Fruit fly (Drosophila melanogaster) Kc167 (cell line): ENCODE data around the gene CG14024.

ENCODE experiments used
- Myc ChIP-seq: fragments of >200 bp; optimal IDR thresholded peaks from 2 replicates; lab custom pipeline; 2017; ENCODE audit warnings: missing external identifiers
- Sin3A ChIP-seq: fragments of >200 bp; optimal IDR thresholded peaks from 2 replicates; lab custom pipeline; 2018; ENCODE audit warnings: missing external identifiers
- h ChIP-seq: fragments of >200 bp; optimal IDR thresholded peaks from 3 replicates; lab custom pipeline; 2018; ENCODE audit warnings: missing external identifiers
- insv ChIP-seq: fragments of >200 bp; optimal IDR thresholded peaks from 3 replicates; lab custom pipeline; 2018; ENCODE audit warnings: missing external identifiers
- psq ChIP-seq: fragments of >200 bp; optimal IDR thresholded peaks from 2 replicates; lab custom pipeline; 2017; ENCODE audit warnings: missing external identifiers
- ttk ChIP-seq: sonication (Bioruptor generic); optimal IDR thresholded peaks from 2 replicates; lab custom pipeline; 2017; ENCODE audit warnings: missing external identifiers

CG14024 gene

dm6 chr2L:5295245-5295572 lies 19.5 kb downstream of the CG14024 start:
- TF ChIP-seq psq (lab: Kevin White, UChicago) (no peak), ttk (lab: Kevin White, UChicago) (no peak), h (lab: Kevin White, UChicago) (no peak), Sin3A (lab: Kevin White, UChicago) (no peak)

DNA sequence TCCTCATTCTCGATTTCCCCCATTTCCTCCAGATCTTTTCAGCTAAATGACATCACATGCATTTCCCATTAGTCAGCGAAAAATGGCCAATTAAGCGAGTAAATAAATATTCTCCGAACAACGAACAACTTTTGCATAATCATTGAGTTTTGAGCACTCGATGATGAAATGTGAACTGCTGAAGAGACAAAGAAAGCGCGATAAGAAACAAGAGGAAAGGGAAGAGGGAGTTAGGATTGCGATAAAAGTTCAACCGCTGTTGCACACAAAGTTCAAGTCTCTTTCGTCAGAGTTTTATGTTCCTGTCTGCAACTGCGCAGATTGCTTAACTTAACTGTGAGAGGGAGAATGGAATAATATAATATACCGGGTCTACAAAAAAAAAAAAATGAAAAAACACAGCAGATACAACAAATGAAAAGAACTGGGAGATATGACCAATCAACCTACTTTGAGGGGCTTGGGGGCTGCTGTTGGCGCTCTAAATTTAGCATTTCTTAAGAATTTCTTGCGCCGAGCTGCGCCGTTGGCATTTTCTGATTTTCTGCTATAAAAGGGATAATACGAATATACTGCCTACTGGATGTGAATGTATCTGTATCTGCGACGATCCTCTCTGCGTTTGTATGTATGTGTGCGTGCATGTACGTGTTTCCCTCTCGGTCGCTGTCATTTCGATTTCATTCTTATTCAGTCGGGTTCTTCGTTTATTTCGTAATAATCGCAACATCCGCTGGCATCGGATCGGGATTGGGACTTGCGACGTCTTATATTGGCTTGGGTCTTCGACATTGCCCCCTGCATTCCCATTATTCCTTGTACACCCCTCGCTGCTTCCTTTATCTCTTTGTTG lies 20.1 kb downstream of the CG14024 start:
- TF ChIP-seq Myc = no peak
- TF ChIP-seq Sin3A (lab: Kevin White, UChicago) = no peak
- TF ChIP-seq insv = no peak
- TF ChIP-seq psq (lab: Kevin White, UChicago) = no peak
- no peak for TF ChIP-seq h (lab: Kevin White, UChicago)
- no peak for TF ChIP-seq ttk (lab: Kevin White, UChicago)

DNA sequence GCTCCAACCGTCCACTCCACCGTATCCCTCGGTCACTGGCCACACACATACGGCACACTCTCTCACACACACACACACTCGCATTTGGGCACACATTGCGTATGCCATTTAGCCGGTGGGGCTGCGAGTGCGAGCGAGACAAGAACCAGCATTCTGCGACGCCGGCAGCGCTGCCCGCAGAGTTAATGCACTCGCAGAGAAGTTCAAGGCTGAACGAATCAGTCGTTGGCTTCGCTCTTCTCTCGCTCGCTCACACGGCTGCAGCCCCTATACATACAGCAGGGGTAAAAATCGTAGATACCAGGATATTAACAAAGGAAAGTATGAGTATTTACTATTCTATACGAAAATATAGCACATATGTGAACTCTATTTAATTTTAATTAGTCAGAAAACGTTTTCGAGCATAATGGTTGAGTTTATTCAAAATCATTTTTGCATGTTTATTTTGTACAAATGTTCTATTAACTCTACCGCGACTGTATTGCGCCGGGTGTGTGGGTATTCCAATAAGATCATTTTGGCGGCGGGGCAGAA lies 21.6 kb downstream of the CG14024 start:
- no peak for TF ChIP-seq insv
- TF ChIP-seq Sin3A (lab: Kevin White, UChicago) = no peak
- no peak for TF ChIP-seq Myc
- TF ChIP-seq h (lab: Kevin White, UChicago) = no peak
- no peak for TF ChIP-seq ttk (lab: Kevin White, UChicago)
- TF ChIP-seq psq (lab: Kevin White, UChicago) = no peak

dm6 chr2L:5292643-5292963 lies 22.1 kb downstream of the CG14024 start:
- TF ChIP-seq Myc (no peak), ttk (lab: Kevin White, UChicago) (no peak), h (lab: Kevin White, UChicago) (no peak), insv (no peak)

DNA sequence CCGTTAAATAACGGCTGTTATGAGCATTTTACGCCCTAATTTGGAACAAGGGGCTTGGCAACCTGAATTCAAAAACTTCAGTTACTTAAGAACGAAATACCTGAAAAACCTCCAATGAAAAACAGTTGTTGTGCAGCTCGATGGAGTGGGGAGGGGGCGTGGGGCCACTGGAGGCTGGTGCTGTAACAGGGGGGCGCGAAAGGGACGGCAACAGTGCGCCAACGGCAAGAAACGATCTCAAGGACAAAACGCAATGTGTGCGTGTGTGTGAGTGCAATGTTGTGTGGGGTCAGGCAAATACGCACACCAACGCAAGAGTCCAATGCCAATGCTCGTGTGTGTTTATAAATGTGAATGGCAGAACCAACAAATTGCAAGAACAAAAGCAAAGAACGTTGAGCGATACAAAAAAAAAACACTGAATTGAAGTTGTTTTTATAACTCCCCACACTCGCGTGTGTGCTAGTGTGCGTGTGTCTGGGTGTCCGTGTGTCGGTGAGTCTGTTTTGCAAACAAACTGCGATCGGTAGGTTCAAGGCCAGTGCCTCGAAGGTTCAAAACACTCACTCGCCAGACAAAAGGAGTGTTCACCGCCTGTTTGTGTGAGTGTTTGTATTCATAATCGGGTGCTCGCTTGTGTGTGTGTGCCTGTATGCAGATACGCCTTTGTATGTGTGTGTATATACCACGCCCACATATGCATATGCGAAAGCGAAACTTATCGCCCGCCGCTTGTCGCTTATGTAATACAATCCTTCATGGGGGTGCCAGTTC lies 22.6 kb downstream of the CG14024 start:
- no peak for TF ChIP-seq h (lab: Kevin White, UChicago)

DNA sequence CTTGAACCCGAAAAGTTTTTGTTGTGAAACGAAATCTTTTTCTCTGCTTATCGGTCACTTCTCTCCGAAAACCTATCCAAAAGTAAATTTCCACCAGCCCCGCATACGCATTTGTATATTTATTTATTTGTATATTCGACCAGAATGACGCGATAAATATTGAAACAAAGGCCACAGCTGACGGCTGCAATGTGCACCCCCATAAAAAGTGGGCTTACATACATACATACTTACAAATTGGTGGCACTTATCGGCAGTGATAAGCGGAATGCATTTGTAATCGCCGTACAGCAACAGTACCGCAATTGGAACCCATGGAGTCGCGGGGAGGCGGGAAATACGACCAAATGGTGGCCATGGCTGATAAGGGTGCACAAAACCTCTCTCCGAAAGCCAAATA lies 23.5 kb downstream of the CG14024 start:
- no peak for TF ChIP-seq psq (lab: Kevin White, UChicago)
- no peak for TF ChIP-seq insv
- no peak for TF ChIP-seq Sin3A (lab: Kevin White, UChicago)
- no peak for TF ChIP-seq Myc
- TF ChIP-seq h (lab: Kevin White, UChicago) = no peak
- no peak for TF ChIP-seq ttk (lab: Kevin White, UChicago)

dm6 chr2L:5290530-5290929 lies 24.2 kb downstream of the CG14024 start:
- TF ChIP-seq Sin3A (lab: Kevin White, UChicago) (no peak), h (lab: Kevin White, UChicago) (no peak), Myc (no peak), insv (no peak), ttk (lab: Kevin White, UChicago) (no peak), psq (lab: Kevin White, UChicago) (no peak)

- TF ChIP-seq insv (no peak), Sin3A (lab: Kevin White, UChicago) (no peak), h (lab: Kevin White, UChicago) (no peak), ttk (lab: Kevin White, UChicago) (no peak), Myc (no peak), psq (lab: Kevin White, UChicago) (no peak)
Measured at dm6 chr2L:5289921-5290320, 24.8 kb downstream of the CG14024 start.

DNA sequence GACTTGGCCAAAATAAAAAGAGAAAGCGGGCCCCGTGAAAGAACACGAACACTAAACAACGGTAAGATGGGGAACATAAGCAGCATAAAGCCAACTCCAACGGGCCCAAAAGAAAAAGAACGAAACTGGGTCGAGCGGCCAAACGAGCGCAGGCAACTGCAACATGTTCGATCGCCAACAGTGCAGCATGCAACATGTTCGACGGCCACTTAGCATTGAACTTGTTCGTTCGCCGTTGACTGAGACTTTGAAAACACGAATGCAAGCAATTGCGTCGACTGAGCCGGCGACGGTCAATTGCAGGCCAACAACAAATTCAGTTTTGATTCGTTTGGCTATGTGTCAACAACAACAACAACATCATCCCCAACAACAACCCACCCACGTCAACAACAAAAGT lies 26.0 kb downstream of the CG14024 start, which contains the start of gene vri:
vri (plus strand) TSS at position 224 of the 400 bp plus-strand sequence.
- TF ChIP-seq ttk (lab: Kevin White, UChicago) (no peak), insv (no peak), Myc (no peak), Sin3A (lab: Kevin White, UChicago) (no peak), psq (lab: Kevin White, UChicago) (no peak), h (lab: Kevin White, UChicago) (no peak)

- no peak for TF ChIP-seq Myc
- TF ChIP-seq h (lab: Kevin White, UChicago) = no peak
Measured at dm6 chr2L:5288262-5288621, 26.5 kb downstream of the CG14024 start.

DNA sequence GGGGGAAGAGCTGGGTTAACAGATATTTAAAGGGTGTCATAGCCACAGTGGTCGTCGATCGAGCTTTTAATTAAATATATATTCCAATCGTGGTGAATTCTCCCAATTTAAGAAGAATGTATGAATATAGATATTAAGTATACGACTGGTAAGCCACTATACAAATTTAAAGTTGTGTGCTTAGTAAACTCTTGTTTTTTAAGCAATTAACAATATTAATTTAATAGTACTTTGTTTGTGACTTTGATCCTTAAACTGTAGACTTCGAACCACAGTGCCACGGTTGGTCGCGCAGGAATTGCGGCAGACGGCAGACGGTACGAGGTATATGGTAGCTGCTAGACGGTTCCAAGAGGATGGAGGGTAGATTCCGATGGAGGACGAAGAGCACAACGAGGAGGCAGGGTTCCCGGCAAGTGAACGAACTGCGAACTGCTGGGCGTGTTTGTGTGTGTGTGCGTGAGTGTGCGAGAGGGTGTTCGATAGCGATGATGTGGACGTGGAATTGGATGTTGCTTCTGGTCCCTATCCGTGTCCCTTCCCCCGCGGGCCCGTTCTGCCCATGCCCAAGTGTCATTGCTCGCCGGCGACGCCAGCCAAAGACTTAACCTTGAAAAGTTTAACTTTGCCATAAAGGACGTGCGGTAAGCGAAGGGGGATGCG lies 27.0 kb downstream of the CG14024 start:
- TF ChIP-seq insv (no peak), Sin3A (lab: Kevin White, UChicago) (no peak), h (lab: Kevin White, UChicago) (no peak), ttk (lab: Kevin White, UChicago) (no peak)

DNA sequence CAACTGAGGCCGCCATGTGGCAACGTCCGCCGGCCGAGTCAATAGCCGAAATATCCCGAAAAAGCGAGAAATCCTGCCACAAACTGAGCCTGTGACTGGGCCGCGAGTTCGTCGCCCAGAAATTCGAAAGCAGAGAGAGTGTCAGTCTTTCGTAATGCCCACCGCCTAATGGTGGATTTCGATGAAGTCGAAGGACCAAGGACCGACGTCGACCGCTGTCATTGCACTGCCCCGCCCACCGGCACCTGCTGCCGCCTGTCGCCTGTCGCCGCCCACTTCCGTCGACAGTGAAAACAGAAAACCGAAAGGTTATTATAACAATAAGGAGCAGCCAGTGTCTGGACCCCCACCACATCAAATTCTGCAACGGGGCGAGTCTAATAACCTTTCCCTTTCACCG lies 28.1 kb downstream of the CG14024 start:
- TF ChIP-seq h (lab: Kevin White, UChicago) (no peak), Sin3A (lab: Kevin White, UChicago) (no peak), Myc (no peak), insv (no peak), psq (lab: Kevin White, UChicago) (no peak), ttk (lab: Kevin White, UChicago) (no peak)
